Worm (Caenorhabditis elegans) whole organism, L4 larva: ENCODE measurements around the gene C49H3.4.

ENCODE experiments used
- F26F4.8 ChIP-seq: fragments of 200-800 bp; sonication (Bioruptor generic); conservative IDR thresholded peaks from 2 replicates; pipeline ENCODE4 v1.3.6; 2022; ENCODE audit warnings: missing genetic modification characterization, missing compliant biosample characterization
- F37D6.2 ChIP-seq: sonication (generic microtip); optimal IDR thresholded peaks from 2 replicates; lab custom pipeline; 2016; ENCODE audit warnings: mild to moderate bottlenecking, missing genetic modification characterization, missing compliant biosample characterization
- F44E2.7 ChIP-seq: fragments of 200-800 bp; sonication (Bioruptor generic); IDR thresholded peaks from 2 replicates; pipeline ENCODE4 v2.1.2; 2022; ENCODE audit warnings: missing genetic modification characterization, missing compliant biosample characterization
- T20F7.1 ChIP-seq: fragments of 200-800 bp; sonication (Bioruptor generic); optimal IDR thresholded peaks from 2 replicates; lab custom pipeline; 2018; ENCODE audit warnings: mild to moderate bottlenecking, missing genetic modification characterization, missing compliant biosample characterization
- Y105C5A.15 ChIP-seq: fragments of 200-800 bp; sonication (Bioruptor generic); IDR thresholded peaks from 2 replicates; pipeline ENCODE4 v1.3.6; 2022; ENCODE audit warnings: missing genetic modification characterization, missing compliant biosample characterization
- Y5F2A.4 ChIP-seq: fragments of 200-800 bp; sonication (Bioruptor generic); optimal IDR thresholded peaks from 2 replicates; lab custom pipeline; 2018; ENCODE audit warnings: mild to moderate bottlenecking, missing genetic modification characterization, missing compliant biosample characterization
- aha-1 ChIP-seq: fragments of 150-350 bp; peaks from one replicate; lab custom pipeline; 2014; ENCODE audit warnings: missing biosample characterization, missing genetic modification characterization
- aly-2 ChIP-seq: sonication (generic microtip); optimal IDR thresholded peaks from 2 replicates; lab custom pipeline; 2018; ENCODE audit warnings: missing biosample characterization, missing genetic modification characterization
- ama-1 ChIP-seq: fragments of 150-350 bp; optimal IDR thresholded peaks from 2 replicates; lab custom pipeline; 2014; ENCODE audit warnings: inconsistent platforms, mixed read lengths
- arid-1 ChIP-seq: fragments of 200-800 bp; sonication (Bioruptor generic); conservative IDR thresholded peaks from 2 replicates; pipeline ENCODE4 v1.3.6; 2022; ENCODE audit warnings: missing genetic modification reagents, missing genetic modification characterization, missing compliant biosample characterization
- ceh-20 ChIP-seq: fragments of 200-800 bp; sonication (Bioruptor generic); IDR thresholded peaks from 2 replicates; pipeline ENCODE4 v1.3.6; 2022; ENCODE audit warnings: missing genetic modification reagents, missing genetic modification characterization, missing compliant biosample characterization
- ceh-62 ChIP-seq: sonication (generic microtip); optimal IDR thresholded peaks from 2 replicates; lab custom pipeline; 2017; ENCODE audit warnings: missing biosample characterization, missing genetic modification characterization
- ces-1 ChIP-seq: fragments of 150-350 bp; sonication (generic microtip); optimal IDR thresholded peaks from 4 replicates; lab custom pipeline; 2014; ENCODE audit warnings: missing biosample characterization, missing genetic modification reagents, missing genetic modification characterization
- cey-2 ChIP-seq: sonication (generic microtip); optimal IDR thresholded peaks from 3 replicates; lab custom pipeline; 2017; ENCODE audit warnings: missing genetic modification characterization, mild to moderate bottlenecking, missing compliant biosample characterization, antibody characterized with exemption, borderline replicate concordance; ENCODE audit not compliant: insufficient read depth
- ctbp-1 ChIP-seq: fragments of 200-800 bp; sonication (Bioruptor generic); IDR thresholded peaks from 2 replicates; pipeline ENCODE4 v1.3.6; 2022; ENCODE audit warnings: missing genetic modification reagents, missing genetic modification characterization, missing compliant biosample characterization
- daf-16 ChIP-seq, 3 experiments: sonication (generic microtip); optimal IDR thresholded peaks; 2 replicates each; lab custom pipeline; 2016 to 2017; ENCODE audit warnings: missing genetic modification characterization in 3 of 3, missing genetic modification reagents in 3 of 3, mild to moderate bottlenecking in 2 of 3, missing compliant biosample characterization in 2 of 3, missing biosample characterization in 1 of 3, moderate library complexity in 1 of 3
- egl-27 ChIP-seq: sonication (generic microtip); optimal IDR thresholded peaks from 3 replicates; lab custom pipeline; 2017; ENCODE audit warnings: missing biosample characterization, missing genetic modification reagents, missing genetic modification characterization
- fos-1 ChIP-seq: fragments of 150-350 bp; optimal IDR thresholded peaks from 2 replicates; lab custom pipeline; 2014; ENCODE audit warnings: missing biosample characterization, missing genetic modification characterization
- hif-1 ChIP-seq, 2 experiments: sonication (generic microtip); optimal IDR thresholded peaks; 2 replicates each; lab custom pipeline; 2016 to 2017; ENCODE audit warnings: missing compliant biosample characterization in 2 of 2, missing genetic modification characterization in 2 of 2, missing genetic modification reagents in 2 of 2, missing genotype in 2 of 2, mild to moderate bottlenecking in 1 of 2
- hlh-11 ChIP-seq: fragments of 200-800 bp; sonication (Bioruptor generic); optimal IDR thresholded peaks from 2 replicates; lab custom pipeline; 2018; ENCODE audit warnings: mild to moderate bottlenecking, missing genetic modification characterization, missing compliant biosample characterization
- hmg-1.1 ChIP-seq: fragments of 200-800 bp; sonication (Bioruptor generic); IDR thresholded peaks from 2 replicates; pipeline ENCODE4 v1.3.6; 2022; ENCODE audit warnings: missing genetic modification reagents, missing genetic modification characterization, missing compliant biosample characterization
- jun-1 ChIP-seq: fragments of 150-350 bp; optimal IDR thresholded peaks from 2 replicates; lab custom pipeline; 2014; ENCODE audit warnings: missing biosample characterization, missing genetic modification reagents, missing genetic modification characterization
- lim-7 ChIP-seq: fragments of 200-800 bp; sonication (Bioruptor generic); IDR thresholded peaks from 2 replicates; pipeline ENCODE4 v1.3.6; 2022; ENCODE audit warnings: missing genetic modification characterization, missing compliant biosample characterization
- lin-15B ChIP-seq: fragments of 150-350 bp; sonication (generic microtip); optimal IDR thresholded peaks from 3 replicates; lab custom pipeline; 2014; ENCODE audit warnings: missing biosample characterization, missing genetic modification characterization
- lin-39 ChIP-seq: fragments of 150-350 bp; optimal IDR thresholded peaks from 2 replicates; lab custom pipeline; 2014; ENCODE audit warnings: missing biosample characterization, missing genetic modification reagents, missing genetic modification characterization
- madf-5 ChIP-seq, 2 experiments: fragments of 200-800 bp; sonication (Bioruptor generic); IDR thresholded peaks; 2 replicates each; pipeline ENCODE4 v1.3.6; 2022; ENCODE audit warnings: missing compliant biosample characterization in 2 of 2, missing genetic modification characterization in 2 of 2
- mdt-29 ChIP-seq: fragments of 200-800 bp; sonication (Bioruptor generic); IDR thresholded peaks from 2 replicates; pipeline ENCODE4 v1.3.6; 2022; ENCODE audit warnings: missing genetic modification reagents, missing genetic modification characterization, missing compliant biosample characterization
- nhr-10 ChIP-seq: fragments of 150-350 bp; optimal IDR thresholded peaks from 2 replicates; lab custom pipeline; 2014; ENCODE audit warnings: missing biosample characterization, missing genetic modification characterization
- nhr-102 ChIP-seq: sonication (generic microtip); optimal IDR thresholded peaks from 2 replicates; lab custom pipeline; 2016; ENCODE audit warnings: mild to moderate bottlenecking, missing genetic modification characterization, moderate library complexity, missing compliant biosample characterization
- nhr-237 ChIP-seq: sonication (generic microtip); optimal IDR thresholded peaks from 2 replicates; lab custom pipeline; 2017; ENCODE audit warnings: missing biosample characterization, missing genetic modification characterization
- php-3 ChIP-seq: fragments of 200-800 bp; sonication (Bioruptor generic); IDR thresholded peaks from 2 replicates; pipeline ENCODE4 v1.3.6; 2022; ENCODE audit warnings: missing genetic modification reagents, missing genetic modification characterization, missing compliant biosample characterization
- skn-1 ChIP-seq: fragments of 150-350 bp; optimal IDR thresholded peaks from 2 replicates; lab custom pipeline; 2014; ENCODE audit warnings: missing biosample characterization, missing genetic modification characterization
- snpc-1.2 ChIP-seq: fragments of 200-800 bp; sonication (Bioruptor generic); IDR thresholded peaks from 2 replicates; pipeline ENCODE4 v1.3.6; 2022; ENCODE audit warnings: missing genetic modification reagents, missing genetic modification characterization, missing compliant biosample characterization
- spr-1 ChIP-seq: sonication (generic microtip); optimal IDR thresholded peaks from 2 replicates; lab custom pipeline; 2016; ENCODE audit warnings: mild to moderate bottlenecking, missing genetic modification characterization, missing compliant biosample characterization
- tra-1 ChIP-seq: fragments of 200-800 bp; sonication (Bioruptor generic); IDR thresholded peaks from 2 replicates; pipeline ENCODE4 v1.3.6; 2022; ENCODE audit warnings: missing genetic modification reagents, missing genetic modification characterization, missing compliant biosample characterization
- zip-2 ChIP-seq: fragments of 150-350 bp; optimal IDR thresholded peaks from 2 replicates; lab custom pipeline; 2014; ENCODE audit warnings: missing biosample characterization, missing genetic modification characterization
- ztf-11 ChIP-seq: fragments of 150-350 bp; optimal IDR thresholded peaks from 2 replicates; lab custom pipeline; 2014; ENCODE audit warnings: missing biosample characterization, missing genetic modification characterization

The C49H3.4 gene

ce11 chrIV:7914991-7915390 lies at the start of gene C49H3.4:
TSS of gene C49H3.4 (plus strand) at chrIV:7915291.
- TF ChIP-seq lin-39: no peak
- TF ChIP-seq F44E2.7 (GFP tag; lab: Robert Waterston, UW): no peak
- TF ChIP-seq ceh-62 (tag; lab: Kevin White, UChicago): no peak
- TF ChIP-seq Y5F2A.4 (GFP tag; lab: Kevin White, UChicago): no peak
- no peak for TF ChIP-seq zip-2
- no peak for TF ChIP-seq lim-7 (GFP tag; lab: Robert Waterston, UW)
- no peak for TF ChIP-seq fos-1 (tag; lab: Kevin White, UChicago)
- TF ChIP-seq aly-2: no peak
- TF ChIP-seq aha-1: peak; percentile 69
- TF ChIP-seq madf-5 (GFP tag; IDR thresholded peaks at IDR 0.05; lab: Robert Waterston, UW): no peak
- no peak for TF ChIP-seq ztf-11 (tag; lab: Kevin White, UChicago)
- no peak for TF ChIP-seq F37D6.2 (tag; lab: Kevin White, UChicago)
- no peak for TF ChIP-seq php-3 (GFP tag; lab: Robert Waterston, UW)
- TF ChIP-seq mdt-29: no peak
- TF ChIP-seq nhr-237 (tag; lab: Kevin White, UChicago): no peak
- no peak for TF ChIP-seq Y105C5A.15 (GFP tag; lab: Robert Waterston, UW)
- TF ChIP-seq arid-1 (GFP tag; lab: Robert Waterston, UW): no peak
- TF ChIP-seq T20F7.1 (GFP tag; lab: Kevin White, UChicago): peak; percentile 8
- TF ChIP-seq ama-1: peak; percentile 38

- TF ChIP-seq spr-1 (tag; lab: Kevin White, UChicago) (no peak), ctbp-1 (GFP tag; lab: Robert Waterston, UW) (no peak), hmg-1.1 (GFP tag; lab: Robert Waterston, UW) (no peak), ama-1 (no peak), aha-1 (peak; percentile 55)
Measured at ce11 chrIV:7868607-7869006, 46.5 kb upstream of the C49H3.4 start, which contains the start of gene flp-10. TSS of gene flp-10 (plus strand) at chrIV:7868907.

- no peak for TF ChIP-seq ceh-20 (GFP tag; lab: Robert Waterston, UW)
- no peak for TF ChIP-seq hif-1 (tag; optimal IDR thresholded peaks at IDR 0.05; lab: Kevin White, UChicago)
- no peak for TF ChIP-seq T20F7.1 (GFP tag; lab: Kevin White, UChicago)
- TF ChIP-seq lin-15B (tag; lab: Kevin White, UChicago): no peak
- TF ChIP-seq ces-1 (GFP tag; lab: Kevin White, UChicago): no peak
- TF ChIP-seq daf-16 (GFP tag; optimal IDR thresholded peaks at IDR 0.05; lab: Kevin White, UChicago): no peak
- no peak for TF ChIP-seq daf-16 (tag; optimal IDR thresholded peaks at IDR 0.05; lab: Kevin White, UChicago)
- no peak for TF ChIP-seq F26F4.8 (GFP tag; lab: Robert Waterston, UW)
- no peak for TF ChIP-seq egl-27 (tag; lab: Kevin White, UChicago)
- TF ChIP-seq nhr-10: no peak
- no peak for TF ChIP-seq tra-1 (GFP tag; lab: Robert Waterston, UW)
- TF ChIP-seq snpc-1.2 (GFP tag; lab: Robert Waterston, UW): no peak
- TF ChIP-seq jun-1 (tag; lab: Kevin White, UChicago): no peak
- no peak for TF ChIP-seq Y5F2A.4 (GFP tag; lab: Kevin White, UChicago)
- TF ChIP-seq nhr-102 (tag; lab: Kevin White, UChicago): no peak
- TF ChIP-seq cey-2 (tag; lab: Kevin White, UChicago): no peak
- TF ChIP-seq hlh-11 (tag; lab: Kevin White, UChicago): no peak
- no peak for TF ChIP-seq skn-1 (tag; lab: Kevin White, UChicago)
Measured at ce11 chrIV:7870451-7870850, 44.6 kb upstream of the C49H3.4 start, which contains the start of gene T06C10.3. TSS of gene T06C10.3 (plus strand) at chrIV:7870751.
